Fruit fly (Drosophila melanogaster): ENCODE measurements around the gene Nrg.

Nrg gene

DNA sequence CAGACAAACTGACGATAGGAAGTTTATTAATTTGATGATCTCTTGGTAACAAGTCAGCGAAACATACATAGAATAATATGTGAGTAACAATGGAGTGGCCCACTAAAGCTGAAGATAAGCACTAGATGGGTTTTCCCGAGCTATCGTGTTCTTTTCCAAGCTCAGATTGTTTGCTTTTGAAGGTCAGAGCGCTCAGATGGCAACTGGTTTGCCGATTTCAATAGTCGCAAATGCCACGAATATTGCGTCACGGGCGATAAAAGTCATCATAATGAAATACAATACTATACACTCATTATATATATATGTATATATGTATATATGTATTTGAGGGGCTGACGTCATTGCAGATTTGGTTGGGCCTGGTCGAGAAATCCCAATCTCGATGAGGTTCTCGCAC lies 62.7 kb downstream of the Nrg start:
- TF ChIP-seq chinmo (GFP tag; IDR thresholded peaks at IDR 0.05; ENCODE audit: partially characterized antibody), result 0 out of 4 replicates have a peak, but pooled peaks have one; percentile 54
- TF ChIP-seq CG6854 (GFP tag; optimal IDR thresholded peaks at IDR 0.05), result no peak
- TF ChIP-seq sd (tag; optimal IDR thresholded peaks at IDR 0.05), result peak; percentile 22

dm6 chrX:8580794-8581193 lies 63.6 kb downstream of the Nrg start:
- TF ChIP-seq nom (GFP tag; optimal IDR thresholded peaks at IDR 0.05), result peak; percentile 55
- no peak for TF ChIP-seq HLH54F (GFP tag; optimal IDR thresholded peaks at IDR 0.05)
- TF ChIP-seq CG1024 (GFP tag; IDR thresholded peaks at IDR 0.05), result no peak

- peak; percentile 17 for TF ChIP-seq phol (tag; optimal IDR thresholded peaks at IDR 0.05)
- peak; percentile 27 for TF ChIP-seq nmo (GFP tag; optimal IDR thresholded peaks at IDR 0.05)
- TF ChIP-seq Med (GFP tag), result peak; percentile 82
- 0 out of 2 replicates have a peak, but pooled peaks have one; percentile 37 for TF ChIP-seq gsb (GFP tag; IDR thresholded peaks at IDR 0.05)
- 0 out of 2 replicates have a peak, but pooled peaks have one; percentile 24 for TF ChIP-seq CG31224 (GFP tag; IDR thresholded peaks at IDR 0.05)
- TF ChIP-seq chinmo (GFP tag; IDR thresholded peaks at IDR 0.05; ENCODE audit: partially characterized antibody), result no peak
- peak; percentile 29; the same call in 1 of the 2 replicates for TF ChIP-seq CG9932 (GFP tag; IDR thresholded peaks at IDR 0.05)
- TF ChIP-seq sd (tag; optimal IDR thresholded peaks at IDR 0.05), result peak; percentile 57
- peak; percentile 33 for TF ChIP-seq Blimp-1 (GFP tag; optimal IDR thresholded peaks at IDR 0.05)
- TF ChIP-seq Hr51 (GFP tag; optimal IDR thresholded peaks at IDR 0.05), result peak in 1 of 2 experiments; percentile 47
- TF ChIP-seq Fer1 (GFP tag; optimal IDR thresholded peaks at IDR 0.05), result peak; percentile 24
- peak; percentile 26 for TF ChIP-seq Hmr (GFP tag; optimal IDR thresholded peaks at IDR 0.05)
- TF ChIP-seq CG17385 (GFP tag; optimal IDR thresholded peaks at IDR 0.05), result peak; percentile 33
- no peak for TF ChIP-seq peb (GFP tag; IDR thresholded peaks at IDR 0.05)
- no peak for TF ChIP-seq CG13287 (GFP tag; IDR thresholded peaks at IDR 0.05; ENCODE audit: partially characterized antibody)
- TF ChIP-seq CG12391 (tag; optimal IDR thresholded peaks at IDR 0.05), result peak; percentile 2
- TF ChIP-seq CG32532 (GFP tag; IDR thresholded peaks at IDR 0.05), result peak; percentile 32; the same call in 1 of the 2 replicates
- TF ChIP-seq CG1603 (tag; optimal IDR thresholded peaks at IDR 0.05), result peak; percentile 6
- peak; percentile 18 for TF ChIP-seq scrt (GFP tag; optimal IDR thresholded peaks at IDR 0.05)
- TF ChIP-seq PHDP (tag; optimal IDR thresholded peaks at IDR 0.05), result peak; percentile 24
- TF ChIP-seq lmd (GFP tag; IDR thresholded peaks at IDR 0.05), result peak; percentile 63
- no peak for TF ChIP-seq Atf6 (GFP tag; IDR thresholded peaks at IDR 0.05)
- no peak for TF ChIP-seq CG5180 (GFP tag; optimal IDR thresholded peaks at IDR 0.05)
- peak; percentile 32 for TF ChIP-seq CG15269 (tag; optimal IDR thresholded peaks at IDR 0.05)
- 0 out of 2 replicates have a peak, but pooled peaks have one; percentile 8 for TF ChIP-seq Poxn (GFP tag; IDR thresholded peaks at IDR 0.05)
- TF ChIP-seq vvl (GFP tag; IDR thresholded peaks at IDR 0.05), result peak; percentile 51; the same call in 1 of the 2 replicates
- peak; percentile 44 for TF ChIP-seq CG18599 (GFP tag; optimal IDR thresholded peaks at IDR 0.05)
- TF ChIP-seq CG2678 (tag; optimal IDR thresholded peaks at IDR 0.05), result peak; percentile 36
- TF ChIP-seq CG3281 (GFP tag; optimal IDR thresholded peaks at IDR 0.05), result peak; percentile 21
- TF ChIP-seq HLH54F (GFP tag; optimal IDR thresholded peaks at IDR 0.05), result peak; percentile 9
- peak; percentile 23 for TF ChIP-seq CoRest (tag; optimal IDR thresholded peaks at IDR 0.05)
- TF ChIP-seq sens (GFP tag), result peak; percentile 28
- TF ChIP-seq CG30403 (GFP tag; optimal IDR thresholded peaks at IDR 0.05), result peak; percentile 13
- TF ChIP-seq dmrt99B (tag; optimal IDR thresholded peaks at IDR 0.05), result peak; percentile 16
- TF ChIP-seq Abd-B (GFP tag; optimal IDR thresholded peaks at IDR 0.05), result peak; percentile 11
- no peak for TF ChIP-seq fu2 (GFP tag; optimal IDR thresholded peaks at IDR 0.05)
- peak; percentile 1 for TF ChIP-seq CG13624 (GFP tag; optimal IDR thresholded peaks at IDR 0.05)
- TF ChIP-seq Rfx (GFP tag; IDR thresholded peaks at IDR 0.05), result peak; percentile 53; the same call in 1 of the 2 replicates
- TF ChIP-seq YL-1 (GFP tag; optimal IDR thresholded peaks at IDR 0.05), result no peak
- TF ChIP-seq dysf (GFP tag; IDR thresholded peaks at IDR 0.05), result peak; percentile 60; the same call in 2 of the 3 replicates
- peak; percentile 4 for TF ChIP-seq CG17359 (tag; optimal IDR thresholded peaks at IDR 0.05)
- TF ChIP-seq Dbx (GFP tag; IDR thresholded peaks at IDR 0.05), result no peak
Observed at dm6 chrX:8583159-8583558, 66.0 kb downstream of the Nrg start.
